Worm (Caenorhabditis elegans) whole organism, L1 larva: Measurements from ENCODE around the gene B0524.3.

Source experiments
- C04F5.9 ChIP-seq: sonication (generic microtip); optimal IDR thresholded peaks from 2 replicates; lab custom pipeline; 2016; ENCODE audit warnings: missing genetic modification characterization, missing compliant biosample characterization
- alr-1 ChIP-seq: fragments of 200-800 bp; sonication (Bioruptor generic); optimal IDR thresholded peaks from 2 replicates; lab custom pipeline; 2018; ENCODE audit warnings: borderline replicate concordance, mild to moderate bottlenecking, missing genetic modification characterization, missing compliant biosample characterization
- blmp-1 ChIP-seq: fragments of 150-350 bp; optimal IDR thresholded peaks from 2 replicates; lab custom pipeline; 2014; ENCODE audit warnings: missing biosample characterization, missing genetic modification characterization
- ces-1 ChIP-seq: fragments of 150-350 bp; optimal IDR thresholded peaks from 2 replicates; lab custom pipeline; 2014; ENCODE audit warnings: missing biosample characterization, missing genetic modification reagents, missing genetic modification characterization
- dpl-1 ChIP-seq, 3 experiments: fragments of 150-350 bp in 2 of 3; sonication (generic microtip) in 1 of 3; optimal IDR thresholded peaks; 2 replicates each; lab custom pipeline; 2014 to 2017; ENCODE audit warnings: missing biosample characterization in 3 of 3, missing genetic modification characterization in 3 of 3, missing genetic modification reagents in 3 of 3
- dsc-1 ChIP-seq: sonication (generic microtip); optimal IDR thresholded peaks from 2 replicates; lab custom pipeline; 2016; ENCODE audit warnings: mild to moderate bottlenecking, missing genetic modification characterization, missing compliant biosample characterization
- efl-1 ChIP-seq, 4 experiments: fragments of 150-350 bp; optimal IDR thresholded peaks in 3 of 4; peaks in 1 of 4; 1 replicate in 1 of 4; 2 replicates in 3 of 4; lab custom pipeline; 2014; ENCODE audit warnings: missing biosample characterization in 2 of 4, missing genetic modification characterization in 2 of 4, missing genetic modification reagents in 2 of 4
- efl-3 ChIP-seq: fragments of 200-800 bp; sonication (Bioruptor generic); optimal IDR thresholded peaks from 2 replicates; lab custom pipeline; 2018; ENCODE audit warnings: mild to moderate bottlenecking, missing genetic modification characterization, missing compliant biosample characterization
- egl-13 ChIP-seq: sonication (generic microtip); optimal IDR thresholded peaks from 2 replicates; lab custom pipeline; 2016; ENCODE audit warnings: missing genotype, missing genetic modification reagents, missing genetic modification characterization, missing compliant biosample characterization
- egl-27 ChIP-seq, 2 experiments: fragments of 150-350 bp in 1 of 2; sonication (generic microtip); optimal IDR thresholded peaks; 3 replicates each; lab custom pipeline; 2017 to 2018; ENCODE audit warnings: missing biosample characterization in 2 of 2, missing genetic modification characterization in 2 of 2, missing genetic modification reagents in 2 of 2
- elt-2 ChIP-seq: sonication (generic microtip); optimal IDR thresholded peaks from 2 replicates; lab custom pipeline; 2016; ENCODE audit warnings: missing genetic modification characterization, mild to moderate bottlenecking, inconsistent platforms, missing compliant biosample characterization, missing genetic modification reagents
- elt-3 ChIP-seq, 6 experiments: fragments of 150-350 bp in 1 of 6; sonication (generic microtip); optimal IDR thresholded peaks; 2 replicates each; lab custom pipeline; 2017 to 2018; ENCODE audit warnings: missing biosample characterization in 6 of 6, missing genetic modification characterization in 6 of 6, inconsistent platforms in 1 of 6
- ets-5 ChIP-seq: fragments of 200-800 bp; sonication (Bioruptor generic); IDR thresholded peaks from 2 replicates; pipeline ENCODE4 v1.3.6; 2022; ENCODE audit warnings: missing genetic modification characterization, missing compliant biosample characterization
- fkh-10 ChIP-seq: sonication (generic microtip); optimal IDR thresholded peaks from 2 replicates; lab custom pipeline; 2017; ENCODE audit warnings: missing biosample characterization, missing genetic modification reagents, missing genetic modification characterization
- fos-1 ChIP-seq: fragments of 150-350 bp; optimal IDR thresholded peaks from 2 replicates; lab custom pipeline; 2014; ENCODE audit warnings: missing biosample characterization, missing genetic modification characterization
- hlh-4 ChIP-seq: sonication (generic microtip); optimal IDR thresholded peaks from 2 replicates; lab custom pipeline; 2016; ENCODE audit warnings: mild to moderate bottlenecking, missing genetic modification characterization, missing compliant biosample characterization
- hpl-2 ChIP-seq: fragments of 150-350 bp; optimal IDR thresholded peaks from 2 replicates; lab custom pipeline; 2014; ENCODE audit warnings: missing biosample characterization, missing genetic modification reagents, missing genetic modification characterization
- irx-1 ChIP-seq: sonication (generic microtip); optimal IDR thresholded peaks from 2 replicates; lab custom pipeline; 2016; ENCODE audit warnings: missing genetic modification characterization, missing compliant biosample characterization
- jun-1 ChIP-seq: fragments of 150-350 bp; optimal IDR thresholded peaks from 2 replicates; lab custom pipeline; 2014; ENCODE audit warnings: missing biosample characterization, missing genetic modification reagents, missing genetic modification characterization
- lin-35 ChIP-seq, 2 experiments: fragments of 150-350 bp; optimal IDR thresholded peaks; 2 replicates each; lab custom pipeline; 2014; ENCODE audit warnings: missing biosample characterization in 2 of 2, missing genetic modification characterization in 2 of 2, missing genetic modification reagents in 2 of 2
- lir-3 ChIP-seq: sonication (generic microtip); optimal IDR thresholded peaks from 2 replicates; lab custom pipeline; 2016; ENCODE audit warnings: mild to moderate bottlenecking, missing genetic modification characterization, moderate library complexity, missing compliant biosample characterization; ENCODE audit not compliant: poor library complexity
- lsy-2 ChIP-seq, 2 experiments: fragments of 150-350 bp; optimal IDR thresholded peaks; 2 replicates each; lab custom pipeline; 2014; ENCODE audit warnings: missing biosample characterization in 2 of 2, missing genetic modification characterization in 2 of 2
- mab-9 ChIP-seq: fragments of 200-800 bp; sonication (Bioruptor generic); IDR thresholded peaks from 2 replicates; pipeline ENCODE4 v1.3.6; 2022; ENCODE audit warnings: missing genetic modification reagents, missing genetic modification characterization, missing compliant biosample characterization
- mdl-1 ChIP-seq, 2 experiments: fragments of 150-350 bp; optimal IDR thresholded peaks; 2 replicates each; lab custom pipeline; 2014 to 2017; ENCODE audit warnings: missing biosample characterization in 2 of 2, missing genetic modification characterization in 2 of 2, inconsistent platforms in 1 of 2
- mep-1 ChIP-seq: fragments of 150-350 bp; optimal IDR thresholded peaks from 2 replicates; lab custom pipeline; 2014; ENCODE audit warnings: missing biosample characterization, missing genetic modification characterization
- nhr-11 ChIP-seq: fragments of 150-350 bp; optimal IDR thresholded peaks from 2 replicates; lab custom pipeline; 2014; ENCODE audit warnings: missing biosample characterization, missing genetic modification characterization
- nhr-12 ChIP-seq: sonication (generic microtip); optimal IDR thresholded peaks from 2 replicates; lab custom pipeline; 2017; ENCODE audit warnings: missing biosample characterization, missing genetic modification characterization
- nhr-19 ChIP-seq: fragments of 200-800 bp; sonication (Bioruptor generic); conservative IDR thresholded peaks from 2 replicates; pipeline ENCODE4 v1.3.6; 2022; ENCODE audit warnings: missing genetic modification characterization, missing compliant biosample characterization
- nhr-20 ChIP-seq: sonication (generic microtip); optimal IDR thresholded peaks from 2 replicates; lab custom pipeline; 2016; ENCODE audit warnings: mild to moderate bottlenecking, missing genetic modification characterization, missing compliant biosample characterization
- nhr-47 ChIP-seq: sonication (generic microtip); optimal IDR thresholded peaks from 2 replicates; lab custom pipeline; 2016; ENCODE audit warnings: mild to moderate bottlenecking, missing genetic modification characterization, moderate library complexity, missing compliant biosample characterization
- nhr-71 ChIP-seq: sonication (generic microtip); optimal IDR thresholded peaks from 2 replicates; lab custom pipeline; 2016; ENCODE audit warnings: mild to moderate bottlenecking, missing genetic modification characterization, moderate library complexity, missing compliant biosample characterization
- nhr-77 ChIP-seq: fragments of 150-350 bp; optimal IDR thresholded peaks from 2 replicates; lab custom pipeline; 2014; ENCODE audit warnings: missing biosample characterization, missing genetic modification characterization
- nhr-84 ChIP-seq: sonication (generic microtip); optimal IDR thresholded peaks from 2 replicates; lab custom pipeline; 2017; ENCODE audit warnings: missing biosample characterization, missing genetic modification characterization
- nhr-85 ChIP-seq: sonication (generic microtip); peaks from one replicate; lab custom pipeline; 2016; ENCODE audit warnings: missing genetic modification characterization, inconsistent platforms, missing compliant biosample characterization
- pag-3 ChIP-seq: sonication (generic microtip); optimal IDR thresholded peaks from 2 replicates; lab custom pipeline; 2017; ENCODE audit warnings: missing genetic modification characterization, mild to moderate bottlenecking, missing compliant biosample characterization, antibody characterized with exemption, borderline replicate concordance; ENCODE audit not compliant: insufficient read depth
- skn-1 ChIP-seq: fragments of 150-350 bp; optimal IDR thresholded peaks from 2 replicates; lab custom pipeline; 2014; ENCODE audit warnings: missing biosample characterization, missing genetic modification characterization
- snu-23 ChIP-seq: sonication (generic microtip); optimal IDR thresholded peaks from 2 replicates; lab custom pipeline; 2016; ENCODE audit warnings: missing genetic modification characterization, missing compliant biosample characterization
- tlp-1 ChIP-seq: fragments of 150-350 bp; optimal IDR thresholded peaks from 2 replicates; lab custom pipeline; 2014; ENCODE audit warnings: missing biosample characterization, missing genetic modification characterization
- unc-130 ChIP-seq: fragments of 150-350 bp; optimal IDR thresholded peaks from 2 replicates; lab custom pipeline; 2017; ENCODE audit warnings: missing biosample characterization, missing genetic modification characterization, inconsistent platforms
- unc-30 ChIP-seq: sonication (generic microtip); optimal IDR thresholded peaks from 2 replicates; lab custom pipeline; 2017; ENCODE audit warnings: missing biosample characterization, missing genetic modification characterization
- unc-62 ChIP-seq: fragments of 150-350 bp; optimal IDR thresholded peaks from 2 replicates; lab custom pipeline; 2014; ENCODE audit warnings: missing biosample characterization, missing genetic modification reagents, missing genetic modification characterization
- ztf-11 ChIP-seq, 2 experiments: sonication (generic microtip); optimal IDR thresholded peaks; 2 replicates each; lab custom pipeline; 2016 to 2017; ENCODE audit warnings: missing genetic modification characterization in 2 of 2, missing biosample characterization in 1 of 2, missing compliant biosample characterization in 1 of 2
- ztf-4 ChIP-seq: fragments of 150-350 bp; optimal IDR thresholded peaks from 2 replicates; lab custom pipeline; 2014; ENCODE audit warnings: missing biosample characterization, missing genetic modification characterization

The B0524.3 gene

DNA sequence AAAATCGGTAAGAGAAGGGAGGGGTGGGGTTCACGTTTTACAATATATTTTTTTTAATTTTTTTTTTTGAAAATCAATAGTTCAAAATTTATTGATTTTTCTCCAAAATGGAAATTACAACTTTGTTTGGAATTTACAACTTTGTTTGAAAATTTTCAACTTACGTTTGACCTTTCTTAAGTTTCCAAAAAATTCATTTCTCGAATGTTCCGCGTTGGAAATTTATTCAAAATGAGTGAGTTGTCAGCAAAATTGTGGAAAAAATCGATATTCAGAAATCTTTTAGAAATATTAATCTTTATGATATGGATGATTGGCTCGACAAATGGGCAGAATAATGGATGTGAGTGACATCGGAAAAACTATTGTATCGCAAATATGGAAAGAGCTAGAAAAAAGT is at the start of gene B0524.3:
Gene B0524.3, plus strand, starts transcription at position 301 of the 400 bp plus-strand sequence.
- no peak for TF ChIP-seq jun-1 (tag; lab: Kevin White, UChicago)
- no peak for TF ChIP-seq efl-1 (optimal IDR thresholded peaks at IDR 0.05; lab: Kevin White, UChicago)
- TF ChIP-seq efl-1 (GFP tag; optimal IDR thresholded peaks at IDR 0.05 in 1 of 2; lab: Kevin White, UChicago), result no peak
- no peak for TF ChIP-seq ces-1
- no peak for TF ChIP-seq elt-2 (tag; lab: Kevin White, UChicago)

DNA sequence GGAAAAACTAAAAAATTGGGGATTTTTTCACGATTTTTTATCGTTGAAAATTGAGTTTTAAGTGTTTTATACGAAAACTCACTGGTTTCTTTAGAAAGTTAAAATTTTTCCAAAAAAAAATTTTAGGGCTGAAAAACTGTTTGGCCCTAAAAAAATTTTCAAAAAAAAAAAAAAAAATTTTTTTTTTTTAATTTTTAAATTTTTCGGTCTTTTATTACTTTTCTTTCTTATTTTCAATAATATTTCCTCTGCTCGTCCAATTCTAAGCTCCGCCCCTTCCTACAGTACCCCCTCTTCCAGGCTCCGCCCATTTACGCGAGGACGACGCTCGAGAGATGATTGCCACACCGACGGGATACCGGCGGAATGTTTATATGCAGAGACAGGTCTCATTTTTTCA is 38.7 kb upstream of the B0524.3 start, which contains the start of gene pqn-82:
Gene pqn-82, plus strand, starts transcription at position 301 of the 400 bp plus-strand sequence.
- TF ChIP-seq egl-13 (tag; lab: Kevin White, UChicago), result no peak
- TF ChIP-seq nhr-85 (tag; lab: Kevin White, UChicago), result peak; percentile 32

DNA sequence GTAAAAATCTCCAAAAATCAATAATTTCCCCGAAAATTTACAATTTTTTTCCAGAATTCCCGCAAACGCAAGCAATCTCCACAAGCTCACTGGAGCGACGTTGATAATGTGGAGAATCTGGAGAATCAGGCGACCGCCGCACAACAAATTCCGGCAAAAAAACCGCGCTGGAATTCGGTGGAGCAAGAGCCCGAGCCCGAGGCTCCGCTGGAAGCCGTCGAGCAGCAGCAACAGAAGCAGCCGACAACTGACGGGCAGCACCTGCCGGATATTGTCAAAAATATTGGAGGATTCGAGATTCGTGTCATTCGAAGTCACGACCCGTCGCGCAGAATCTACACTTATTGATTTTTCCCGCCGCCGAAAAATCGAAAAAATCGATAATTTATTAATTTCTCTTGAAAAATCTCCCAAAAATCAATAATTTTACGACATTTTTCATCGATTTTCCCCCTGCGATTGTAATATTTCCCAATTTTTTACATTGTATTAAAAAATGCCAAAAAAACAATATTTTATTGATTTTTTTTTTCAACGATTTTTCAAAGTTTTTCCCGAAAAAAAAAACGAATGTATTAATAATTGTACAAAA is 35.2 kb upstream of the B0524.3 start:
- TF ChIP-seq efl-1 (optimal IDR thresholded peaks at IDR 0.05; lab: Kevin White, UChicago) (no peak), efl-1 (GFP tag; optimal IDR thresholded peaks at IDR 0.05 in 1 of 2; lab: Kevin White, UChicago) (peak in 1 of 2 experiments; percentile 0), ztf-4 (tag; lab: Kevin White, UChicago) (no peak), alr-1 (tag; lab: Kevin White, UChicago) (no peak), skn-1 (tag; lab: Kevin White, UChicago) (no peak)

DNA sequence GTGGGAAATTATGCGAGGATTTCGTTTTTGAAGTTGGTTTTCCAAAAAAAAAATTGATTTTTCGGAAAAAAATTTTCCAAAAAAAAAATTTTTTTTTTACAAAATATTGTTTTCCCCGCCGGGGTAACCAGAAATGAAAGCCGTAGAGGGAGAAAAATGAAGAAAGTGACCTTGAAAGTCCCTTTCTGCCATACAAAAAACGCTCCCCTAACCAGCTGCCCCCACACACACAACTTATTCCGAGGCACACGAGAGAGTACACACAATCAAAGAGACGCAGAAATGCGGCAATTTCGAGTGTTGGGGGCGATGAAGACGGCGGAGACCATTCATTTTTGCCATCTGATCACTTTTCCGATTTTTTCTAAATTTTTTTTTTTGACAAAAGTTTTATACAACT is 33.5 kb upstream of the B0524.3 start:
- TF ChIP-seq nhr-85 (tag; lab: Kevin White, UChicago) (peak; percentile 66), unc-62 (GFP tag; lab: Kevin White, UChicago) (no peak), nhr-11 (tag; lab: Kevin White, UChicago) (no peak), egl-13 (tag; lab: Kevin White, UChicago) (no peak), fkh-10 (no peak), mdl-1 (tag; optimal IDR thresholded peaks at IDR 0.05; lab: Kevin White, UChicago) (peak in 1 of 2 experiments; percentile 12), lir-3 (no peak), hlh-4 (tag; lab: Kevin White, UChicago) (no peak), mep-1 (tag; lab: Kevin White, UChicago) (peak; percentile 20), pag-3 (tag; lab: Kevin White, UChicago) (peak; percentile 69), unc-30 (no peak), lin-35 (GFP tag; optimal IDR thresholded peaks at IDR 0.05; lab: Kevin White, UChicago) (peak in 1 of 2 experiments; percentile 60), nhr-19 (GFP tag; lab: Robert Waterston, UW) (no peak), blmp-1 (peak; percentile 97), jun-1 (tag; lab: Kevin White, UChicago) (no peak), nhr-77 (tag; lab: Kevin White, UChicago) (no peak), ets-5 (no peak), ztf-11 (tag; optimal IDR thresholded peaks at IDR 0.05; lab: Kevin White, UChicago) (no peak), mab-9 (no peak), unc-130 (tag; lab: Kevin White, UChicago) (no peak), fos-1 (tag; lab: Kevin White, UChicago) (no peak), alr-1 (tag; lab: Kevin White, UChicago) (no peak), irx-1 (no peak), efl-3 (GFP tag; lab: Kevin White, UChicago) (no peak), ztf-4 (tag; lab: Kevin White, UChicago) (no peak), C04F5.9 (tag; lab: Kevin White, UChicago) (no peak), nhr-20 (peak; percentile 6), efl-1 (optimal IDR thresholded peaks at IDR 0.05; lab: Kevin White, UChicago) (peak in 1 of 2 experiments; percentile 38), efl-1 (GFP tag; optimal IDR thresholded peaks at IDR 0.05 in 1 of 2; lab: Kevin White, UChicago) (peak; percentile 11 to 91), dsc-1 (tag; lab: Kevin White, UChicago) (no peak), egl-27 (tag; optimal IDR thresholded peaks at IDR 0.05; lab: Kevin White, UChicago) (no peak), hpl-2 (GFP tag; lab: Kevin White, UChicago) (no peak), elt-3 (tag; optimal IDR thresholded peaks at IDR 0.05; lab: Kevin White, UChicago) (peak in 1 of 6 experiments; percentile 64), snu-23 (GFP tag; lab: Kevin White, UChicago) (peak; percentile 45), nhr-47 (no peak), lsy-2 (tag; optimal IDR thresholded peaks at IDR 0.05; lab: Kevin White, UChicago) (peak in 1 of 2 experiments; percentile 23), dpl-1 (GFP tag; optimal IDR thresholded peaks at IDR 0.05; lab: Kevin White, UChicago) (peak; percentile 3 to 47 (median 32)), nhr-12 (tag; lab: Kevin White, UChicago) (no peak), nhr-71 (tag; lab: Kevin White, UChicago) (no peak), skn-1 (tag; lab: Kevin White, UChicago) (peak; percentile 40), nhr-84 (tag; lab: Kevin White, UChicago) (no peak), tlp-1 (tag; lab: Kevin White, UChicago) (no peak)
